Fruit fly (Drosophila melanogaster) whole organism, embryonic: Measurements from ENCODE around the gene CG34008.

Experiments used
- Awh ChIP-seq: fragments of 200-800 bp; sonication (Bioruptor generic); IDR thresholded peaks from 2 replicates; pipeline ENCODE4, ENCODE4 v1.3.6; 2022; ENCODE audit warnings: missing biosample characterization, missing genetic modification characterization
- B-H2 ChIP-seq: fragments of 200-800 bp; sonication (Bioruptor generic); optimal IDR thresholded peaks from 2 replicates; lab custom pipeline; 2018; ENCODE audit warnings: missing biosample characterization, mild to moderate bottlenecking, missing genetic modification characterization
- Bdp1 ChIP-seq: fragments of 200-800 bp; sonication (Bioruptor generic); optimal IDR thresholded peaks from 3 replicates; lab custom pipeline; 2016; ENCODE audit warnings: missing biosample characterization, missing genetic modification characterization
- CG10462 ChIP-seq: fragments of 200-800 bp; sonication (Bioruptor generic); optimal IDR thresholded peaks from 2 replicates; lab custom pipeline; 2016; ENCODE audit warnings: missing biosample characterization, missing genetic modification characterization
- CG14441 ChIP-seq: fragments of 200-800 bp; sonication (Bioruptor generic); IDR thresholded peaks from 2 replicates; pipeline ENCODE4 v1.3.6; 2022; ENCODE audit warnings: missing biosample characterization, missing genetic modification characterization
- CG15514 ChIP-seq: fragments of 200-800 bp; sonication (Bioruptor generic); optimal IDR thresholded peaks from 3 replicates; lab custom pipeline; 2017; ENCODE audit warnings: missing biosample characterization, missing genetic modification characterization, mild to moderate bottlenecking, moderate library complexity, missing genetic modification reagents
- CG17361 ChIP-seq: fragments of 200-800 bp; sonication (Bioruptor generic); IDR thresholded peaks from 3 replicates; pipeline ENCODE4 v1.3.6; 2022; ENCODE audit warnings: missing biosample characterization, missing genetic modification characterization
- CG17829 ChIP-seq: fragments of 200-800 bp; optimal IDR thresholded peaks from 2 replicates; lab custom pipeline; 2019; ENCODE audit warnings: missing biosample characterization, mild to moderate bottlenecking, missing genetic modification characterization, moderate library complexity
- CG18476 ChIP-seq: fragments of 200-800 bp; sonication (Bioruptor generic); optimal IDR thresholded peaks from 2 replicates; lab custom pipeline; 2016; ENCODE audit warnings: missing biosample characterization, mild to moderate bottlenecking, missing genetic modification characterization
- CG2129 ChIP-seq: fragments of 200-800 bp; sonication (Bioruptor generic); IDR thresholded peaks from 2 replicates; pipeline ENCODE4 v1.3.6; 2022; ENCODE audit warnings: missing biosample characterization, missing genetic modification characterization; ENCODE audit not compliant: partially characterized antibody
- CG32772 ChIP-seq: fragments of 200-800 bp; sonication (Bioruptor generic); IDR thresholded peaks from 2 replicates; pipeline ENCODE4 v1.3.6; 2022; ENCODE audit warnings: missing biosample characterization, missing genetic modification characterization
- CG34376 ChIP-seq: fragments of 200-800 bp; sonication (Bioruptor generic); optimal IDR thresholded peaks from 2 replicates; lab custom pipeline; 2018; ENCODE audit warnings: missing biosample characterization, mild to moderate bottlenecking, missing genetic modification characterization
- CG4404 ChIP-seq: fragments of 200-800 bp; sonication (Bioruptor generic); IDR thresholded peaks from 2 replicates; pipeline ENCODE4 v1.3.6; 2022; ENCODE audit warnings: missing biosample characterization, missing genetic modification characterization
- CG4617 ChIP-seq: fragments of 200-800 bp; sonication (Bioruptor generic); optimal IDR thresholded peaks from 3 replicates; lab custom pipeline; 2016; ENCODE audit warnings: missing biosample characterization, missing genetic modification characterization, borderline replicate concordance
- CG5953 ChIP-seq: fragments of 200-800 bp; sonication (Bioruptor generic); IDR thresholded peaks from 2 replicates; pipeline ENCODE4 v1.3.6; 2022; ENCODE audit warnings: missing biosample characterization, missing genetic modification characterization
- CG7928 ChIP-seq: fragments of 200-800 bp; sonication (Bioruptor generic); optimal IDR thresholded peaks from 2 replicates; lab custom pipeline; 2017; ENCODE audit warnings: missing biosample characterization, mild to moderate bottlenecking, missing genetic modification characterization
- CG7987 ChIP-seq: fragments of 200-800 bp; sonication (Bioruptor generic); optimal IDR thresholded peaks from 2 replicates; lab custom pipeline; 2018; ENCODE audit warnings: missing biosample characterization, mild to moderate bottlenecking, missing genetic modification characterization, moderate library complexity
- CG8290 ChIP-seq, 3 experiments: fragments of 200-800 bp; sonication (Bioruptor generic); optimal IDR thresholded peaks; 2 replicates each; lab custom pipeline; 2016 to 2019; ENCODE audit warnings: missing biosample characterization in 3 of 3, missing genetic modification characterization in 3 of 3, mild to moderate bottlenecking in 2 of 3, moderate library complexity in 1 of 3
- CG8765 ChIP-seq: fragments of 200-800 bp; sonication (Bioruptor generic); IDR thresholded peaks from 2 replicates; pipeline ENCODE4 v1.3.6; 2022; ENCODE audit warnings: missing biosample characterization, missing genetic modification characterization
- CG9609 ChIP-seq: fragments of 200-800 bp; sonication (Bioruptor generic); optimal IDR thresholded peaks from 3 replicates; lab custom pipeline; 2016; ENCODE audit warnings: missing biosample characterization, missing genetic modification characterization
- Dbx ChIP-seq: fragments of 200-800 bp; sonication (Bioruptor generic); IDR thresholded peaks from 3 replicates; pipeline ENCODE4 v1.3.6; 2022; ENCODE audit warnings: missing biosample characterization, missing genetic modification characterization
- Deaf1 ChIP-seq: fragments of 200-800 bp; optimal IDR thresholded peaks from 3 replicates; lab custom pipeline; 2019; ENCODE audit warnings: missing biosample characterization, mild to moderate bottlenecking, missing genetic modification characterization, moderate library complexity
- Dll ChIP-seq: fragments of 200-800 bp; sonication (Bioruptor generic); IDR thresholded peaks from 4 replicates; pipeline ENCODE4 v1.3.6; 2022; ENCODE audit warnings: missing biosample characterization, missing genetic modification characterization; ENCODE audit not compliant: partially characterized antibody
- Doc3 ChIP-seq: fragments of 200-800 bp; sonication (Bioruptor generic); IDR thresholded peaks from 3 replicates; pipeline ENCODE4 v1.3.6; 2022; ENCODE audit warnings: missing biosample characterization, missing genetic modification characterization; ENCODE audit not compliant: partially characterized antibody
- Dp ChIP-seq: fragments of 200-800 bp; sonication (Bioruptor generic); optimal IDR thresholded peaks from 2 replicates; lab custom pipeline; 2018; ENCODE audit warnings: missing biosample characterization, mild to moderate bottlenecking, missing genetic modification characterization, moderate library complexity
- E2f2 ChIP-seq: fragments of 200-800 bp; sonication (Bioruptor generic); IDR thresholded peaks from 2 replicates; pipeline ENCODE4 v1.3.6; 2022; ENCODE audit warnings: missing biosample characterization, missing genetic modification characterization
- Hr51 ChIP-seq, 2 experiments: fragments of 200-800 bp; sonication (Bioruptor generic); optimal IDR thresholded peaks; 2 replicates in 1 of 2; 3 replicates in 1 of 2; lab custom pipeline; 2016 to 2018; ENCODE audit warnings: missing biosample characterization in 2 of 2, missing genetic modification characterization in 2 of 2, mild to moderate bottlenecking in 1 of 2, moderate library complexity in 1 of 2
- Hsf ChIP-seq: fragments of 200-800 bp; sonication (Bioruptor generic); optimal IDR thresholded peaks from 3 replicates; lab custom pipeline; 2016; ENCODE audit warnings: missing biosample characterization, missing genetic modification characterization
- Lhr ChIP-seq: fragments of 200-800 bp; sonication (Bioruptor generic); optimal IDR thresholded peaks from 3 replicates; lab custom pipeline; 2017; ENCODE audit warnings: mild to moderate bottlenecking, missing biosample characterization, missing genetic modification reagents, missing genetic modification characterization
- MBD-R2 ChIP-seq: fragments of 200-800 bp; sonication (Bioruptor generic); IDR thresholded peaks from 2 replicates; pipeline ENCODE4 v1.3.6; 2022; ENCODE audit warnings: missing biosample characterization, missing genetic modification characterization
- Mad ChIP-seq: fragments of 200-800 bp; sonication (Bioruptor generic); optimal IDR thresholded peaks from 2 replicates; lab custom pipeline; 2016; ENCODE audit warnings: missing biosample characterization, missing genetic modification characterization
- NfI ChIP-seq: fragments of 200-800 bp; sonication (Bioruptor generic); optimal IDR thresholded peaks from 3 replicates; lab custom pipeline; 2018; ENCODE audit warnings: missing biosample characterization, mild to moderate bottlenecking, missing genetic modification characterization, moderate library complexity
- Pdp1 ChIP-seq, 2 experiments: fragments of 200-800 bp; sonication (Bioruptor generic); optimal IDR thresholded peaks; 3 replicates each; lab custom pipeline; 2016; ENCODE audit warnings: missing biosample characterization in 2 of 2, missing genetic modification characterization in 2 of 2, mild to moderate bottlenecking in 1 of 2, moderate library complexity in 1 of 2
- Scr ChIP-seq: fragments of 200-800 bp; sonication (Bioruptor generic); IDR thresholded peaks from 2 replicates; pipeline ENCODE4 v1.3.6; 2022; ENCODE audit warnings: missing biosample characterization, missing genetic modification characterization; ENCODE audit not compliant: partially characterized antibody
- Side ChIP-seq: fragments of 200-800 bp; sonication (Bioruptor generic); optimal IDR thresholded peaks from 2 replicates; lab custom pipeline; 2016; ENCODE audit warnings: missing biosample characterization, missing genetic modification characterization
- Spps ChIP-seq: fragments of 200-800 bp; sonication (Bioruptor generic); optimal IDR thresholded peaks from 2 replicates; lab custom pipeline; 2018; ENCODE audit warnings: missing biosample characterization, mild to moderate bottlenecking, missing genetic modification characterization
- Sry-δ ChIP-seq: fragments of 200-800 bp; sonication (Bioruptor generic); optimal IDR thresholded peaks from 2 replicates; lab custom pipeline; 2016; ENCODE audit warnings: missing biosample characterization, missing genetic modification characterization
- emc ChIP-seq: fragments of 200-800 bp; sonication (Bioruptor generic); optimal IDR thresholded peaks from 2 replicates; lab custom pipeline; 2016; ENCODE audit warnings: missing biosample characterization, missing genetic modification characterization
- hb ChIP-seq: fragments of 200-800 bp; sonication (Bioruptor generic); IDR thresholded peaks from 3 replicates; pipeline ENCODE4 v1.3.6; 2022; ENCODE audit warnings: missing biosample characterization, missing genetic modification characterization; ENCODE audit not compliant: partially characterized antibody
- jumu ChIP-seq: fragments of 200-800 bp; sonication (Bioruptor generic); optimal IDR thresholded peaks from 3 replicates; lab custom pipeline; 2016; ENCODE audit warnings: missing biosample characterization, missing genetic modification characterization
- ken ChIP-seq: fragments of 200-800 bp; sonication (Bioruptor generic); IDR thresholded peaks from 3 replicates; pipeline ENCODE4 v1.3.6; 2022; ENCODE audit warnings: missing biosample characterization, missing genetic modification characterization
- nerfin-2 ChIP-seq: fragments of 200-800 bp; sonication (Bioruptor generic); IDR thresholded peaks from 2 replicates; pipeline ENCODE4 v1.3.6; 2022; ENCODE audit warnings: missing biosample characterization, missing genetic modification characterization; ENCODE audit not compliant: partially characterized antibody
- peb ChIP-seq: fragments of 200-800 bp; sonication (Bioruptor generic); IDR thresholded peaks from 2 replicates; pipeline ENCODE4 v1.3.6; 2022; ENCODE audit warnings: missing biosample characterization, missing genetic modification characterization
- pfk ChIP-seq: fragments of 200-800 bp; sonication (Bioruptor generic); optimal IDR thresholded peaks from 2 replicates; lab custom pipeline; 2018; ENCODE audit warnings: missing biosample characterization, mild to moderate bottlenecking, missing genetic modification characterization, moderate library complexity
- pita ChIP-seq: fragments of 200-800 bp; sonication (Bioruptor generic); optimal IDR thresholded peaks from 2 replicates; lab custom pipeline; 2017; ENCODE audit warnings: missing biosample characterization, mild to moderate bottlenecking, missing genetic modification characterization
- row ChIP-seq: fragments of 200-800 bp; sonication (Bioruptor generic); IDR thresholded peaks from 3 replicates; pipeline ENCODE4 v1.3.6; 2022; ENCODE audit warnings: missing biosample characterization, missing genetic modification characterization
- shn ChIP-seq: fragments of 200-800 bp; sonication (Bioruptor generic); optimal IDR thresholded peaks from 3 replicates; lab custom pipeline; 2016; ENCODE audit warnings: missing biosample characterization, missing genetic modification characterization
- sob ChIP-seq: fragments of 200-800 bp; sonication (Bioruptor generic); IDR thresholded peaks from 2 replicates; pipeline ENCODE4 v1.3.6; 2022; ENCODE audit warnings: missing biosample characterization, missing genetic modification characterization
- vvl ChIP-seq: fragments of 200-800 bp; sonication (Bioruptor generic); IDR thresholded peaks from 2 replicates; pipeline ENCODE4 v1.3.6; 2022; ENCODE audit warnings: missing biosample characterization, missing genetic modification characterization
- zfh2 ChIP-seq: fragments of 200-800 bp; sonication (Bioruptor generic); optimal IDR thresholded peaks from 2 replicates; lab custom pipeline; 2016; ENCODE audit warnings: missing biosample characterization, missing genetic modification characterization

CG34008 gene

dm6 chr3R:20558106-20558489 lies 23.2 kb downstream of the CG34008 start (continued):
- TF ChIP-seq pfk (GFP tag; lab: Kevin White, UChicago) (no peak), CG4617 (GFP tag; lab: Kevin White, UChicago) (peak; percentile 57), Awh (GFP tag; lab: Robert Waterston, UW) (no peak), zfh2 (GFP tag; lab: Kevin White, UChicago) (peak; percentile 7), Doc3 (GFP tag; lab: Robert Waterston, UW) (peak; percentile 53), Hsf (GFP tag; lab: Kevin White, UChicago) (no peak), Scr (GFP tag; lab: Robert Waterston, UW) (peak; percentile 47), CG17361 (GFP tag; lab: Robert Waterston, UW) (peak; percentile 42; the same call in 1 of the 3 replicates), CG5953 (GFP tag; lab: Robert Waterston, UW) (0 out of 2 replicates have a peak, but pooled peaks have one; percentile 22), nerfin-2 (GFP tag; lab: Robert Waterston, UW) (no peak), vvl (GFP tag; lab: Robert Waterston, UW) (peak; percentile 35; the same call in 1 of the 2 replicates), hb (GFP tag; lab: Robert Waterston, UW) (no peak), Dp (GFP tag; lab: Kevin White, UChicago) (peak; percentile 78), Pdp1 (GFP tag; optimal IDR thresholded peaks at IDR 0.05; lab: Kevin White, UChicago) (no peak), shn (no peak), ken (GFP tag; lab: Robert Waterston, UW) (peak; percentile 58; the same call in 1 of the 3 replicates), sob (GFP tag; lab: Robert Waterston, UW) (peak; percentile 29; the same call in 1 of the 2 replicates), CG7928 (no peak), Dbx (GFP tag; lab: Robert Waterston, UW) (0 out of 3 replicates have a peak, but pooled peaks have one; percentile 27), row (GFP tag; lab: Robert Waterston, UW) (peak; percentile 5), CG34376 (no peak), Bdp1 (GFP tag; lab: Kevin White, UChicago) (no peak), CG32772 (no peak), CG2129 (peak; percentile 48), Dll (peak; percentile 69), Mad (GFP tag; lab: Kevin White, UChicago) (no peak), Deaf1 (tag; lab: Kevin White, UChicago) (no peak), peb (no peak), CG14441 (GFP tag; lab: Robert Waterston, UW) (peak; percentile 24; the same call in 1 of the 2 replicates), emc (GFP tag; lab: Kevin White, UChicago) (no peak), B-H2 (GFP tag; lab: Kevin White, UChicago) (peak; percentile 17), NfI (no peak), CG18476 (GFP tag; lab: Kevin White, UChicago) (no peak), CG17829 (tag; lab: Kevin White, UChicago) (no peak), Spps (no peak), jumu (no peak), Lhr (GFP tag; lab: Kevin White, UChicago) (no peak), CG15514 (GFP tag; lab: Kevin White, UChicago) (no peak), CG10462 (GFP tag; lab: Kevin White, UChicago) (no peak), pita (GFP tag; lab: Kevin White, UChicago) (no peak), Side (GFP tag; lab: Kevin White, UChicago) (peak; percentile 24), CG7987 (no peak), E2f2 (GFP tag; lab: Robert Waterston, UW) (peak; percentile 86), MBD-R2 (GFP tag; lab: Robert Waterston, UW) (peak; percentile 76), CG4404 (GFP tag; lab: Robert Waterston, UW) (no peak), CG9609 (GFP tag; lab: Kevin White, UChicago) (no peak), Sry-δ (GFP tag; lab: Kevin White, UChicago) (peak; percentile 71), Hr51 (GFP tag; optimal IDR thresholded peaks at IDR 0.05; lab: Kevin White, UChicago) (peak in 1 of 2 experiments; percentile 23), CG8765 (GFP tag; lab: Robert Waterston, UW) (peak; percentile 17; the same call in 1 of the 2 replicates), CG8290 (GFP tag; optimal IDR thresholded peaks at IDR 0.05; lab: Kevin White, UChicago) (no peak), CG8290 (tag; optimal IDR thresholded peaks at IDR 0.05; lab: Kevin White, UChicago) (peak in 1 of 2 experiments; percentile 79)
